Worm (Caenorhabditis elegans) whole organism, mixed stage, embryonic: ENCODE results near the gene Y82E9BR.22.

Source experiments
- blmp-1 ChIP-seq: fragments of 150-350 bp; optimal IDR thresholded peaks from 2 replicates; lab custom pipeline; 2014; ENCODE audit warnings: missing biosample characterization, missing genetic modification characterization
- cnd-1 ChIP-seq: fragments of 200-800 bp; sonication (Bioruptor generic); optimal IDR thresholded peaks from 2 replicates; lab custom pipeline; 2018; ENCODE audit warnings: mild to moderate bottlenecking, missing genetic modification characterization, missing compliant biosample characterization
- drap-1 ChIP-seq: fragments of 200-800 bp; sonication (Bioruptor generic); optimal IDR thresholded peaks from 3 replicates; lab custom pipeline; 2018; ENCODE audit warnings: mild to moderate bottlenecking, missing genetic modification characterization, missing compliant biosample characterization
- elt-3 ChIP-seq: fragments of 150-350 bp; optimal IDR thresholded peaks from 2 replicates; lab custom pipeline; 2014; ENCODE audit warnings: missing biosample characterization, missing genetic modification characterization

ce11 chrIII:1398183-1398582 lies 10.9 kb downstream of the Y82E9BR.22 start:
- no peak for TF ChIP-seq elt-3
- TF ChIP-seq blmp-1 (tag; lab: Kevin White, UChicago) = no peak
- no peak for TF ChIP-seq drap-1 (GFP tag; lab: Kevin White, UChicago)
- no peak for TF ChIP-seq cnd-1
